Fruit fly (Drosophila melanogaster) whole organism, prepupa: Measurements from ENCODE around the gene Ugt304A1.

ENCODE experiments used
- Blimp-1 ChIP-seq: fragments of 200-800 bp; sonication (Bioruptor generic); optimal IDR thresholded peaks from 3 replicates; lab custom pipeline; 2017; ENCODE audit warnings: missing biosample characterization, missing genetic modification characterization, mild to moderate bottlenecking, moderate library complexity, missing genetic modification reagents
- CG11762 ChIP-seq: fragments of 200-800 bp; sonication (Bioruptor generic); optimal IDR thresholded peaks from 3 replicates; lab custom pipeline; 2016; ENCODE audit warnings: missing biosample characterization, missing genetic modification characterization; ENCODE audit not compliant: insufficient read depth
- CG3032 ChIP-seq: fragments of 200-800 bp; optimal IDR thresholded peaks from 2 replicates; lab custom pipeline; 2019; ENCODE audit warnings: missing biosample characterization, mild to moderate bottlenecking, missing genetic modification characterization, moderate library complexity
- CG3919 ChIP-seq: fragments of 200-800 bp; sonication (Bioruptor generic); optimal IDR thresholded peaks from 3 replicates; lab custom pipeline; 2016; ENCODE audit warnings: missing biosample characterization, missing genetic modification characterization
- CG4318 ChIP-seq: fragments of 200-800 bp; sonication (Bioruptor generic); optimal IDR thresholded peaks from 3 replicates; lab custom pipeline; 2017; ENCODE audit warnings: missing biosample characterization, mild to moderate bottlenecking, missing genetic modification characterization
- CG6792 ChIP-seq: fragments of 200-800 bp; sonication (Bioruptor generic); optimal IDR thresholded peaks from 3 replicates; lab custom pipeline; 2016; ENCODE audit warnings: missing biosample characterization, missing genetic modification characterization
- CG6854 ChIP-seq: fragments of 200-800 bp; sonication (Bioruptor generic); optimal IDR thresholded peaks from 2 replicates; lab custom pipeline; 2017; ENCODE audit warnings: missing biosample characterization, mild to moderate bottlenecking, missing genetic modification characterization
- CG7368 ChIP-seq: fragments of 200-800 bp; sonication (Bioruptor generic); optimal IDR thresholded peaks from 3 replicates; lab custom pipeline; 2016; ENCODE audit warnings: missing biosample characterization, missing genetic modification characterization
- CG8632 ChIP-seq: fragments of 200-800 bp; sonication (Bioruptor generic); optimal IDR thresholded peaks from 3 replicates; lab custom pipeline; 2016; ENCODE audit warnings: missing biosample characterization, missing genetic modification characterization
- Eip75B ChIP-seq: fragments of 200-800 bp; sonication (Bioruptor generic); optimal IDR thresholded peaks from 3 replicates; lab custom pipeline; 2016; ENCODE audit warnings: missing biosample characterization, missing genetic modification characterization
- Hr4 ChIP-seq: fragments of 200-800 bp; sonication (Bioruptor generic); optimal IDR thresholded peaks from 3 replicates; lab custom pipeline; 2016; ENCODE audit warnings: missing biosample characterization, missing genetic modification characterization
- Sox102F ChIP-seq: fragments of 200-800 bp; sonication (Bioruptor generic); optimal IDR thresholded peaks from 2 replicates; lab custom pipeline; 2016; ENCODE audit warnings: missing biosample characterization, mild to moderate bottlenecking, missing genetic modification characterization
- achi ChIP-seq: fragments of 200-800 bp; sonication (Bioruptor generic); optimal IDR thresholded peaks from 3 replicates; lab custom pipeline; 2016; ENCODE audit warnings: missing biosample characterization, missing genetic modification characterization
- fd85E ChIP-seq: fragments of 200-800 bp; sonication (Bioruptor generic); optimal IDR thresholded peaks from 3 replicates; lab custom pipeline; 2016; ENCODE audit warnings: missing biosample characterization, missing genetic modification characterization
- pdm3 ChIP-seq: fragments of 200-800 bp; sonication (Bioruptor generic); optimal IDR thresholded peaks from 3 replicates; lab custom pipeline; 2016; ENCODE audit warnings: missing biosample characterization, missing genetic modification characterization
- salr ChIP-seq, 2 experiments: fragments of 200-800 bp; sonication (Bioruptor generic); optimal IDR thresholded peaks; 3 replicates each; lab custom pipeline; 2016 to 2018; ENCODE audit warnings: missing biosample characterization in 2 of 2, missing genetic modification characterization in 2 of 2, mild to moderate bottlenecking in 1 of 2
- svp ChIP-seq: fragments of 200-800 bp; sonication (Bioruptor generic); peaks from one replicate; lab custom pipeline; 2016; ENCODE audit warnings: missing biosample characterization, missing genetic modification characterization

The Ugt304A1 gene

dm6 chr3R:11128116-11128626 is 47.0 kb downstream of the Ugt304A1 start, which contains the start of gene Ugt35C1:
Gene Ugt35C1, minus strand, starts transcription at chr3R:11128328.
- TF ChIP-seq CG3032 (no peak), svp (GFP tag; lab: Kevin White, UChicago) (peak; percentile 33)
- TF ChIP-seq, all 60 proteins: peak for 1

- TF ChIP-seq CG6792 (GFP tag; lab: Kevin White, UChicago): no peak
- no peak for TF ChIP-seq CG3919 (GFP tag; lab: Kevin White, UChicago)
- TF ChIP-seq Sox102F (GFP tag; lab: Kevin White, UChicago): no peak
- no peak for TF ChIP-seq Hr4 (GFP tag; lab: Kevin White, UChicago)
- TF ChIP-seq CG4318: no peak
- no peak for TF ChIP-seq CG6854 (GFP tag; lab: Kevin White, UChicago)
- TF ChIP-seq achi (GFP tag; lab: Kevin White, UChicago): no peak
- no peak for TF ChIP-seq CG11762
- no peak for TF ChIP-seq fd85E (GFP tag; lab: Kevin White, UChicago)
- TF ChIP-seq CG7368 (GFP tag; lab: Kevin White, UChicago): no peak
- TF ChIP-seq salr (GFP tag; optimal IDR thresholded peaks at IDR 0.05; lab: Kevin White, UChicago): no peak
- no peak for TF ChIP-seq Blimp-1 (GFP tag; lab: Kevin White, UChicago)
- no peak for TF ChIP-seq Eip75B
- TF ChIP-seq CG8632 (GFP tag; lab: Kevin White, UChicago): no peak
- TF ChIP-seq pdm3 (GFP tag; lab: Kevin White, UChicago): no peak
Observed at dm6 chr3R:11126383-11126782, 48.8 kb downstream of the Ugt304A1 start.
